Fruit fly (Drosophila melanogaster) whole organism, pupa: Measurements from ENCODE around the gene CG6769.

Experiments used
- CG10348 ChIP-seq: fragments of 200-800 bp; sonication (Bioruptor generic); IDR thresholded peaks from 2 replicates; pipeline ENCODE4 v1.3.6; 2022; ENCODE audit warnings: missing biosample characterization, missing genetic modification characterization
- CG12605 ChIP-seq: fragments of 200-800 bp; sonication (Bioruptor generic); IDR thresholded peaks from 2 replicates; pipeline ENCODE4 v1.3.6; 2022; ENCODE audit warnings: missing biosample characterization, missing genetic modification characterization
- CG13204 ChIP-seq: fragments of 200-800 bp; sonication (Bioruptor generic); optimal IDR thresholded peaks from 2 replicates; lab custom pipeline; 2018; ENCODE audit warnings: missing biosample characterization, mild to moderate bottlenecking, missing genetic modification characterization, moderate library complexity
- CG14655 ChIP-seq: fragments of 200-800 bp; sonication (Bioruptor generic); optimal IDR thresholded peaks from 3 replicates; lab custom pipeline; 2017; ENCODE audit warnings: mild to moderate bottlenecking, missing biosample characterization, missing genetic modification reagents, missing genetic modification characterization
- CG15710 ChIP-seq: fragments of 200-800 bp; sonication (Bioruptor generic); optimal IDR thresholded peaks from 2 replicates; lab custom pipeline; 2018; ENCODE audit warnings: missing biosample characterization, mild to moderate bottlenecking, missing genetic modification characterization, moderate library complexity
- CG17806 ChIP-seq: fragments of 200-800 bp; sonication (Bioruptor generic); optimal IDR thresholded peaks from 2 replicates; lab custom pipeline; 2018; ENCODE audit warnings: missing biosample characterization, mild to moderate bottlenecking, missing genetic modification characterization, moderate library complexity
- CG32121 ChIP-seq: fragments of 200-800 bp; sonication (Bioruptor generic); IDR thresholded peaks from 2 replicates; pipeline ENCODE4 v1.3.6; 2022; ENCODE audit warnings: missing biosample characterization, missing genetic modification characterization
- CG34367 ChIP-seq: fragments of 200-800 bp; sonication (Bioruptor generic); optimal IDR thresholded peaks from 2 replicates; lab custom pipeline; 2018; ENCODE audit warnings: missing biosample characterization, mild to moderate bottlenecking, missing genetic modification characterization
- CG4496 ChIP-seq: fragments of 200-800 bp; sonication (Bioruptor generic); IDR thresholded peaks from 3 replicates; pipeline ENCODE4 v1.3.6; 2022; ENCODE audit warnings: missing biosample characterization, missing genetic modification characterization
- CG8159 ChIP-seq: fragments of 200-800 bp; sonication (Bioruptor generic); optimal IDR thresholded peaks from 3 replicates; lab custom pipeline; 2018; ENCODE audit warnings: missing biosample characterization, mild to moderate bottlenecking, missing genetic modification characterization, moderate library complexity
- CG8301 ChIP-seq: fragments of 200-800 bp; sonication (Bioruptor generic); optimal IDR thresholded peaks from 2 replicates; lab custom pipeline; 2018; ENCODE audit warnings: missing biosample characterization, mild to moderate bottlenecking, missing genetic modification characterization
- CG9948 ChIP-seq: fragments of 200-800 bp; sonication (Bioruptor generic); optimal IDR thresholded peaks from 2 replicates; lab custom pipeline; 2018; ENCODE audit warnings: missing biosample characterization, mild to moderate bottlenecking, missing genetic modification characterization, moderate library complexity
- D1 ChIP-seq: fragments of 200-800 bp; sonication (Bioruptor generic); optimal IDR thresholded peaks from 2 replicates; lab custom pipeline; 2018; ENCODE audit warnings: missing biosample characterization, mild to moderate bottlenecking, missing genetic modification characterization, moderate library complexity
- EcR ChIP-seq: fragments of 200-800 bp; sonication (Bioruptor generic); optimal IDR thresholded peaks from 3 replicates; lab custom pipeline; 2019; ENCODE audit warnings: missing biosample characterization, missing genetic modification characterization, mild to moderate bottlenecking, moderate library complexity, missing genetic modification reagents
- Ets98B ChIP-seq: fragments of 200-800 bp; sonication (Bioruptor generic); IDR thresholded peaks from 2 replicates; pipeline ENCODE4 v1.3.6; 2022; ENCODE audit warnings: missing biosample characterization, missing genetic modification characterization
- Pif1A ChIP-seq: fragments of 200-800 bp; sonication (Bioruptor generic); optimal IDR thresholded peaks from 3 replicates; lab custom pipeline; 2016; ENCODE audit warnings: missing biosample characterization, missing genetic modification characterization
- Pif1B ChIP-seq: fragments of 200-800 bp; sonication (Bioruptor generic); optimal IDR thresholded peaks from 3 replicates; lab custom pipeline; 2016; ENCODE audit warnings: missing biosample characterization, missing genetic modification characterization
- Snoo ChIP-seq: fragments of 200-800 bp; sonication (Bioruptor generic); optimal IDR thresholded peaks from 3 replicates; lab custom pipeline; 2017; ENCODE audit warnings: missing biosample characterization, mild to moderate bottlenecking, missing genetic modification characterization, inconsistent platforms
- fd96Ca ChIP-seq: fragments of 200-800 bp; sonication (Bioruptor generic); IDR thresholded peaks from 3 replicates; pipeline ENCODE4 v1.3.6; 2022; ENCODE audit warnings: missing biosample characterization, missing genetic modification characterization
- gl ChIP-seq: fragments of 200-800 bp; sonication (Bioruptor generic); optimal IDR thresholded peaks from 2 replicates; lab custom pipeline; 2018; ENCODE audit warnings: missing biosample characterization, mild to moderate bottlenecking, missing genetic modification characterization
- rn ChIP-seq: fragments of 200-800 bp; sonication (Bioruptor generic); IDR thresholded peaks from 2 replicates; pipeline ENCODE4 v1.3.6; 2022; ENCODE audit warnings: missing biosample characterization, missing genetic modification characterization

The CG6769 gene

dm6 chrX:17881138-17882121 lies 20.6 kb downstream of the CG6769 start:
- TF ChIP-seq CG14655 (GFP tag; lab: Kevin White, UChicago): peak; percentile 62
- no peak for TF ChIP-seq gl
- TF ChIP-seq Ets98B: peak; percentile 86
- peak; percentile 25 for TF ChIP-seq CG8159
- TF ChIP-seq Snoo (tag; lab: Kevin White, UChicago): peak; percentile 53
- TF ChIP-seq CG8301 (tag; lab: Kevin White, UChicago): peak; percentile 67
- peak; percentile 89 for TF ChIP-seq CG4496 (GFP tag; lab: Robert Waterston, UW)
- TF ChIP-seq Pif1A (GFP tag; lab: Kevin White, UChicago): peak; percentile 9
- peak; percentile 66 for TF ChIP-seq CG13204 (GFP tag; lab: Kevin White, UChicago)
- peak; percentile 38 for TF ChIP-seq CG15710 (tag; lab: Kevin White, UChicago)
- 0 out of 2 replicates have a peak, but pooled peaks have one; percentile 33 for TF ChIP-seq CG12605 (GFP tag; lab: Robert Waterston, UW)
- TF ChIP-seq EcR (GFP tag; lab: Kevin White, UChicago): peak; percentile 81
- TF ChIP-seq CG32121 (GFP tag; lab: Robert Waterston, UW): peak; percentile 78; the same call in 1 of the 2 replicates
- TF ChIP-seq CG9948 (tag; lab: Kevin White, UChicago): peak; percentile 27
- peak; percentile 90 for TF ChIP-seq fd96Ca (GFP tag; lab: Robert Waterston, UW)
- TF ChIP-seq D1: no peak
- peak; percentile 68 for TF ChIP-seq rn (GFP tag; lab: Robert Waterston, UW)
- TF ChIP-seq CG34367 (tag; lab: Kevin White, UChicago): no peak
- 0 out of 2 replicates have a peak, but pooled peaks have one; percentile 44 for TF ChIP-seq CG10348
- peak; percentile 21 for TF ChIP-seq CG17806 (tag; lab: Kevin White, UChicago)
- no peak for TF ChIP-seq Pif1B (GFP tag; lab: Kevin White, UChicago)

dm6 chrX:17882769-17883168 lies 22.0 kb downstream of the CG6769 start:
- no peak for TF ChIP-seq CG15710 (tag; lab: Kevin White, UChicago)
- TF ChIP-seq CG32121 (GFP tag; lab: Robert Waterston, UW): no peak
- no peak for TF ChIP-seq rn (GFP tag; lab: Robert Waterston, UW)

- TF ChIP-seq CG13204 (GFP tag; lab: Kevin White, UChicago) (no peak), EcR (GFP tag; lab: Kevin White, UChicago) (no peak), CG4496 (GFP tag; lab: Robert Waterston, UW) (no peak), CG34367 (tag; lab: Kevin White, UChicago) (no peak), Pif1B (GFP tag; lab: Kevin White, UChicago) (no peak), CG14655 (GFP tag; lab: Kevin White, UChicago) (no peak)
Observed at dm6 chrX:17883418-17883817, 22.6 kb downstream of the CG6769 start, which contains the start of gene CG12985. CG12985 (plus strand) TSS chrX:17883718.

dm6 chrX:17884567-17884966 lies 23.8 kb downstream of the CG6769 start:
- TF ChIP-seq CG10348 (no peak), CG4496 (GFP tag; lab: Robert Waterston, UW) (0 out of 3 replicates have a peak, but pooled peaks have one; percentile 12)

dm6 chrX:17885295-17885694 lies 24.5 kb downstream of the CG6769 start:
- TF ChIP-seq EcR (GFP tag; lab: Kevin White, UChicago): peak; percentile 37
- TF ChIP-seq CG12605 (GFP tag; lab: Robert Waterston, UW): no peak

- TF ChIP-seq CG10348 (no peak), Snoo (tag; lab: Kevin White, UChicago) (no peak), CG15710 (tag; lab: Kevin White, UChicago) (no peak), EcR (GFP tag; lab: Kevin White, UChicago) (no peak), CG13204 (GFP tag; lab: Kevin White, UChicago) (no peak), CG34367 (tag; lab: Kevin White, UChicago) (no peak), Pif1B (GFP tag; lab: Kevin White, UChicago) (no peak), Pif1A (GFP tag; lab: Kevin White, UChicago) (no peak), CG14655 (GFP tag; lab: Kevin White, UChicago) (no peak), gl (no peak), CG32121 (GFP tag; lab: Robert Waterston, UW) (no peak), CG8159 (no peak), CG8301 (tag; lab: Kevin White, UChicago) (no peak)
Observed at dm6 chrX:17886107-17886448, 25.3 kb downstream of the CG6769 start.
